Worm (Caenorhabditis elegans) whole organism, early embryonic: ENCODE results near the gene asp-5.

Source experiments
- B0310.2 ChIP-seq: sonication (generic microtip); optimal IDR thresholded peaks from 2 replicates; lab custom pipeline; 2016; ENCODE audit warnings: mild to moderate bottlenecking, missing genetic modification characterization, missing compliant biosample characterization
- F13C5.2 ChIP-seq: sonication (generic microtip); optimal IDR thresholded peaks from 2 replicates; lab custom pipeline; 2017; ENCODE audit warnings: mild to moderate bottlenecking, missing genetic modification characterization, inconsistent platforms, missing compliant biosample characterization
- aly-1 ChIP-seq: sonication (generic microtip); optimal IDR thresholded peaks from 2 replicates; lab custom pipeline; 2016; ENCODE audit warnings: missing genetic modification characterization, missing compliant biosample characterization
- ama-1 ChIP-seq: fragments of 150-350 bp; optimal IDR thresholded peaks from 2 replicates; lab custom pipeline; 2014
- ceh-13 ChIP-seq: fragments of 200-800 bp; sonication (Bioruptor generic); optimal IDR thresholded peaks from 2 replicates; lab custom pipeline; 2018; ENCODE audit warnings: mild to moderate bottlenecking, missing genetic modification characterization, missing compliant biosample characterization
- ceh-36 ChIP-seq: sonication (generic microtip); optimal IDR thresholded peaks from 2 replicates; lab custom pipeline; 2016; ENCODE audit warnings: missing genetic modification characterization, inconsistent platforms, missing compliant biosample characterization
- ets-7 ChIP-seq: sonication (generic microtip); optimal IDR thresholded peaks from 2 replicates; lab custom pipeline; 2016; ENCODE audit warnings: missing genotype, missing genetic modification characterization, missing compliant biosample characterization
- flt-1 ChIP-seq: fragments of 200-800 bp; sonication (Bioruptor generic); IDR thresholded peaks from 2 replicates; pipeline ENCODE4 v1.3.6; 2022; ENCODE audit warnings: missing genetic modification characterization, missing compliant biosample characterization
- hmbx-1 ChIP-seq: sonication (generic microtip); optimal IDR thresholded peaks from 2 replicates; lab custom pipeline; 2016; ENCODE audit warnings: mild to moderate bottlenecking, missing genetic modification characterization, missing compliant biosample characterization
- hmg-4 ChIP-seq: fragments of 200-800 bp; sonication (Bioruptor generic); optimal IDR thresholded peaks from 2 replicates; lab custom pipeline; 2018; ENCODE audit warnings: mild to moderate bottlenecking, missing genetic modification characterization, missing compliant biosample characterization
- hnd-1 ChIP-seq: sonication (generic microtip); optimal IDR thresholded peaks from 2 replicates; lab custom pipeline; 2016; ENCODE audit warnings: missing genetic modification characterization, missing compliant biosample characterization
- pes-1 ChIP-seq: fragments of 200-800 bp; sonication (Bioruptor generic); IDR thresholded peaks from 2 replicates; pipeline ENCODE4 v1.3.6; 2022; ENCODE audit warnings: missing genetic modification reagents, missing genetic modification characterization, missing compliant biosample characterization
- scrt-1 ChIP-seq: fragments of 200-800 bp; sonication (Bioruptor generic); IDR thresholded peaks from 2 replicates; pipeline ENCODE4 v1.3.6; 2022; ENCODE audit warnings: missing genetic modification characterization, missing compliant biosample characterization
- sea-1 ChIP-seq: fragments of 200-800 bp; sonication (Bioruptor generic); conservative IDR thresholded peaks from 2 replicates; pipeline ENCODE4 v1.3.6; 2022; ENCODE audit warnings: missing genetic modification characterization, missing compliant biosample characterization
- tbx-11 ChIP-seq: fragments of 200-800 bp; sonication (Bioruptor generic); IDR thresholded peaks from 2 replicates; pipeline ENCODE4 v1.3.6; 2022; ENCODE audit warnings: missing genetic modification characterization, missing compliant biosample characterization
- tbx-37 ChIP-seq: fragments of 200-800 bp; sonication (Bioruptor generic); conservative IDR thresholded peaks from 2 replicates; pipeline ENCODE4 v1.3.6; 2022; ENCODE audit warnings: missing genetic modification reagents, missing genetic modification characterization, missing compliant biosample characterization
- tra-4 ChIP-seq: sonication (generic microtip); optimal IDR thresholded peaks from 2 replicates; lab custom pipeline; 2017; ENCODE audit warnings: missing genetic modification characterization, missing compliant biosample characterization

asp-5 gene

ce11 chrV:8305940-8306339, 33.8 kb downstream of the asp-5 start:
- TF ChIP-seq ceh-36 (tag; lab: Kevin White, UChicago) (no peak), flt-1 (GFP tag; lab: Robert Waterston, UW) (no peak), tbx-11 (GFP tag; lab: Robert Waterston, UW) (no peak), F13C5.2 (no peak), tbx-37 (GFP tag; lab: Robert Waterston, UW) (no peak), hnd-1 (tag; lab: Kevin White, UChicago) (no peak), sea-1 (GFP tag; lab: Robert Waterston, UW) (no peak), ama-1 (lab: Kevin White, UChicago) (no peak), pes-1 (GFP tag; lab: Robert Waterston, UW) (no peak)

- TF ChIP-seq B0310.2 (tag; lab: Kevin White, UChicago) (no peak), hnd-1 (tag; lab: Kevin White, UChicago) (no peak), ceh-13 (GFP tag; lab: Kevin White, UChicago) (no peak), flt-1 (GFP tag; lab: Robert Waterston, UW) (no peak)
These were observed 34.2 kb downstream of the asp-5 start, which contains the start of gene W02D7.8 for ce11 chrV:8306366-8306765. TSS of gene W02D7.8 (minus strand) at chrV:8306466.

- TF ChIP-seq ets-7 (tag; lab: Kevin White, UChicago) (no peak), tbx-37 (GFP tag; lab: Robert Waterston, UW) (no peak), tbx-11 (GFP tag; lab: Robert Waterston, UW) (no peak), hmbx-1 (no peak), tra-4 (tag; lab: Kevin White, UChicago) (no peak), B0310.2 (tag; lab: Kevin White, UChicago) (no peak), flt-1 (GFP tag; lab: Robert Waterston, UW) (no peak), F13C5.2 (no peak), ceh-36 (tag; lab: Kevin White, UChicago) (no peak), aly-1 (tag; lab: Kevin White, UChicago) (no peak), sea-1 (GFP tag; lab: Robert Waterston, UW) (no peak), hmg-4 (no peak), hnd-1 (tag; lab: Kevin White, UChicago) (no peak)
These were observed 34.8 kb downstream of the asp-5 start for ce11 chrV:8307013-8307412.

ce11 chrV:8307681-8308080, 35.5 kb downstream of the asp-5 start, which contains the start of gene clec-218:
TSS of gene clec-218 (plus strand) at chrV:8307942.
- no peak for TF ChIP-seq hmg-4
- TF ChIP-seq scrt-1 (GFP tag; lab: Robert Waterston, UW), result no peak
- no peak for TF ChIP-seq sea-1 (GFP tag; lab: Robert Waterston, UW)
- no peak for TF ChIP-seq hnd-1 (tag; lab: Kevin White, UChicago)
- no peak for TF ChIP-seq B0310.2 (tag; lab: Kevin White, UChicago)
- no peak for TF ChIP-seq tbx-37 (GFP tag; lab: Robert Waterston, UW)
- no peak for TF ChIP-seq tbx-11 (GFP tag; lab: Robert Waterston, UW)
- TF ChIP-seq ceh-13 (GFP tag; lab: Kevin White, UChicago), result no peak
- no peak for TF ChIP-seq pes-1 (GFP tag; lab: Robert Waterston, UW)

- TF ChIP-seq ets-7 (tag; lab: Kevin White, UChicago), result no peak
These were observed 39.0 kb downstream of the asp-5 start, which contains the start of gene W02D7.12 for ce11 chrV:8311210-8311609. TSS of gene W02D7.12 (plus strand) at chrV:8311510.

ce11 chrV:8318135-8318534, 46.0 kb downstream of the asp-5 start, which contains the start of gene clec-219:
TSS of gene clec-219 (plus strand) at chrV:8318435.
- TF ChIP-seq B0310.2 (tag; lab: Kevin White, UChicago) (no peak), hmg-4 (no peak), hnd-1 (tag; lab: Kevin White, UChicago) (no peak), ceh-36 (tag; lab: Kevin White, UChicago) (no peak), sea-1 (GFP tag; lab: Robert Waterston, UW) (no peak), scrt-1 (GFP tag; lab: Robert Waterston, UW) (no peak), flt-1 (GFP tag; lab: Robert Waterston, UW) (no peak), F13C5.2 (no peak), ceh-13 (GFP tag; lab: Kevin White, UChicago) (no peak), tbx-37 (GFP tag; lab: Robert Waterston, UW) (no peak), ama-1 (lab: Kevin White, UChicago) (no peak), hmbx-1 (no peak), aly-1 (tag; lab: Kevin White, UChicago) (no peak), pes-1 (GFP tag; lab: Robert Waterston, UW) (no peak), tra-4 (tag; lab: Kevin White, UChicago) (no peak)

- TF ChIP-seq scrt-1 (GFP tag; lab: Robert Waterston, UW) (no peak), ama-1 (lab: Kevin White, UChicago) (no peak), ets-7 (tag; lab: Kevin White, UChicago) (no peak), sea-1 (GFP tag; lab: Robert Waterston, UW) (no peak), tra-4 (tag; lab: Kevin White, UChicago) (no peak), hmg-4 (no peak), tbx-37 (GFP tag; lab: Robert Waterston, UW) (no peak)
These were observed 51.4 kb downstream of the asp-5 start for ce11 chrV:8323545-8323944.
